Worm (Caenorhabditis elegans) whole organism, mixed stage, embryonic: ENCODE results near the gene nhr-277.

ENCODE experiments used
- M03D4.4 ChIP-seq: sonication (generic microtip); optimal IDR thresholded peaks from 2 replicates; lab custom pipeline; 2017; ENCODE audit warnings: mild to moderate bottlenecking, missing genetic modification characterization, missing compliant biosample characterization
- bed-3 ChIP-seq: fragments of 200-800 bp; sonication (Bioruptor generic); optimal IDR thresholded peaks from 3 replicates; lab custom pipeline; 2018; ENCODE audit warnings: mild to moderate bottlenecking, missing genetic modification characterization, moderate library complexity, missing compliant biosample characterization
- ceh-39 ChIP-seq: fragments of 150-350 bp; optimal IDR thresholded peaks from 2 replicates; lab custom pipeline; 2014; ENCODE audit warnings: missing biosample characterization, missing genetic modification characterization
- ceh-43 ChIP-seq: fragments of 200-800 bp; sonication (Bioruptor generic); optimal IDR thresholded peaks from 2 replicates; lab custom pipeline; 2018; ENCODE audit warnings: mild to moderate bottlenecking, missing genetic modification characterization, moderate library complexity, missing compliant biosample characterization
- ceh-83 ChIP-seq: fragments of 200-800 bp; sonication (Bioruptor generic); optimal IDR thresholded peaks from 2 replicates; lab custom pipeline; 2018; ENCODE audit warnings: mild to moderate bottlenecking, missing genetic modification characterization, missing compliant biosample characterization
- ces-1 ChIP-seq: fragments of 150-350 bp; optimal IDR thresholded peaks from 2 replicates; lab custom pipeline; 2014; ENCODE audit warnings: missing biosample characterization, missing genetic modification reagents, missing genetic modification characterization
- cnd-1 ChIP-seq: fragments of 200-800 bp; sonication (Bioruptor generic); optimal IDR thresholded peaks from 2 replicates; lab custom pipeline; 2018; ENCODE audit warnings: mild to moderate bottlenecking, missing genetic modification characterization, missing compliant biosample characterization
- elt-1 ChIP-seq: sonication (generic microtip); optimal IDR thresholded peaks from 2 replicates; lab custom pipeline; 2017; ENCODE audit warnings: missing genetic modification characterization, mild to moderate bottlenecking, missing compliant biosample characterization, antibody characterized with exemption, moderate library complexity, borderline replicate concordance; ENCODE audit not compliant: insufficient read depth
- elt-3 ChIP-seq: fragments of 150-350 bp; optimal IDR thresholded peaks from 2 replicates; lab custom pipeline; 2014; ENCODE audit warnings: missing biosample characterization, missing genetic modification characterization
- flh-1 ChIP-seq: fragments of 200-800 bp; sonication (Bioruptor generic); optimal IDR thresholded peaks from 2 replicates; lab custom pipeline; 2018; ENCODE audit warnings: mild to moderate bottlenecking, missing genetic modification characterization, moderate library complexity, missing compliant biosample characterization
- ham-2 ChIP-seq: fragments of 200-800 bp; sonication (Bioruptor generic); optimal IDR thresholded peaks from 2 replicates; lab custom pipeline; 2018; ENCODE audit warnings: mild to moderate bottlenecking, missing genetic modification characterization, missing compliant biosample characterization
- hlh-1 ChIP-seq: fragments of 150-350 bp; optimal IDR thresholded peaks from 2 replicates; lab custom pipeline; 2014; ENCODE audit warnings: missing biosample characterization, missing genetic modification reagents, missing genetic modification characterization
- lin-13 ChIP-seq: fragments of 150-350 bp; optimal IDR thresholded peaks from 2 replicates; lab custom pipeline; 2014; ENCODE audit warnings: missing biosample characterization, missing genetic modification characterization
- lin-32 ChIP-seq: fragments of 200-800 bp; sonication (Bioruptor generic); optimal IDR thresholded peaks from 2 replicates; lab custom pipeline; 2018; ENCODE audit warnings: mild to moderate bottlenecking, missing genetic modification characterization, missing compliant biosample characterization
- lsy-2 ChIP-seq: fragments of 150-350 bp; optimal IDR thresholded peaks from 2 replicates; lab custom pipeline; 2014; ENCODE audit warnings: missing biosample characterization, missing genetic modification characterization
- mab-5 ChIP-seq: fragments of 150-350 bp; optimal IDR thresholded peaks from 2 replicates; lab custom pipeline; 2014; ENCODE audit warnings: missing biosample characterization, missing genetic modification characterization
- mep-1 ChIP-seq: fragments of 150-350 bp; optimal IDR thresholded peaks from 2 replicates; lab custom pipeline; 2017; ENCODE audit warnings: missing biosample characterization, missing genetic modification reagents, missing genetic modification characterization, inconsistent platforms
- nhr-12 ChIP-seq: fragments of 150-350 bp; optimal IDR thresholded peaks from 2 replicates; lab custom pipeline; 2014; ENCODE audit warnings: missing biosample characterization, missing genetic modification characterization
- nhr-237 ChIP-seq: fragments of 150-350 bp; optimal IDR thresholded peaks from 2 replicates; lab custom pipeline; 2014; ENCODE audit warnings: missing biosample characterization, missing genetic modification characterization
- nhr-28 ChIP-seq: fragments of 150-350 bp; optimal IDR thresholded peaks from 2 replicates; lab custom pipeline; 2014; ENCODE audit warnings: missing biosample characterization, missing genetic modification characterization
- nhr-76 ChIP-seq: sonication (generic microtip); optimal IDR thresholded peaks from 2 replicates; lab custom pipeline; 2017; ENCODE audit warnings: missing biosample characterization, missing genetic modification characterization
- pha-4 ChIP-seq: fragments of 150-350 bp; optimal IDR thresholded peaks from 2 replicates; lab custom pipeline; 2018; ENCODE audit warnings: missing biosample characterization, missing genetic modification reagents, missing genetic modification characterization
- sem-2 ChIP-seq: fragments of 200-800 bp; sonication (Bioruptor generic); optimal IDR thresholded peaks from 2 replicates; lab custom pipeline; 2018; ENCODE audit warnings: mild to moderate bottlenecking, missing genetic modification characterization, missing compliant biosample characterization
- sptf-1 ChIP-seq: sonication (generic microtip); optimal IDR thresholded peaks from 2 replicates; lab custom pipeline; 2017; ENCODE audit warnings: mild to moderate bottlenecking, missing genetic modification characterization, moderate library complexity, missing compliant biosample characterization
- tbx-8 ChIP-seq: fragments of 200-800 bp; sonication (Bioruptor generic); optimal IDR thresholded peaks from 2 replicates; lab custom pipeline; 2018; ENCODE audit warnings: mild to moderate bottlenecking, missing genetic modification characterization, moderate library complexity, missing compliant biosample characterization
- unc-39 ChIP-seq: fragments of 150-350 bp; optimal IDR thresholded peaks from 2 replicates; lab custom pipeline; 2014; ENCODE audit warnings: missing biosample characterization, missing genetic modification characterization
- unc-62 ChIP-seq: fragments of 150-350 bp; optimal IDR thresholded peaks from 2 replicates; lab custom pipeline; 2014; ENCODE audit warnings: missing biosample characterization, missing genetic modification reagents, missing genetic modification characterization
- zip-8 ChIP-seq: fragments of 150-350 bp; optimal IDR thresholded peaks from 2 replicates; lab custom pipeline; 2014; ENCODE audit warnings: missing biosample characterization, missing genetic modification characterization
- ztf-11 ChIP-seq: fragments of 150-350 bp; optimal IDR thresholded peaks from 2 replicates; lab custom pipeline; 2014; ENCODE audit warnings: missing biosample characterization, missing genetic modification characterization

nhr-277 gene

ce11 chrIV:2750607-2751006 lies 7.8 kb downstream of the nhr-277 start:
- TF ChIP-seq unc-62 (GFP tag; lab: Kevin White, UChicago) (no peak), nhr-12 (tag; lab: Kevin White, UChicago) (no peak)

ce11 chrIV:2751568-2751967 lies 8.8 kb downstream of the nhr-277 start, which contains the start of gene Y54G2A.41:
TSS of gene Y54G2A.41 (plus strand) at chrIV:2751868.
- TF ChIP-seq ztf-11 (tag; lab: Kevin White, UChicago) (no peak), cnd-1 (tag; lab: Kevin White, UChicago) (no peak), unc-62 (GFP tag; lab: Kevin White, UChicago) (no peak), ces-1 (no peak), mep-1 (tag; lab: Kevin White, UChicago) (no peak), elt-3 (no peak), M03D4.4 (no peak), nhr-76 (tag; lab: Kevin White, UChicago) (no peak), ceh-83 (GFP tag; lab: Kevin White, UChicago) (no peak), hlh-1 (tag; lab: Kevin White, UChicago) (no peak)

ce11 chrIV:2753541-2753940 lies 10.7 kb downstream of the nhr-277 start:
- no peak for TF ChIP-seq zip-8 (tag; lab: Kevin White, UChicago)
- TF ChIP-seq lin-13 (tag; lab: Kevin White, UChicago): no peak
- TF ChIP-seq tbx-8 (GFP tag; lab: Kevin White, UChicago): no peak
- no peak for TF ChIP-seq sem-2 (GFP tag; lab: Kevin White, UChicago)
- TF ChIP-seq flh-1 (GFP tag; lab: Kevin White, UChicago): no peak
- no peak for TF ChIP-seq ceh-43 (GFP tag; lab: Kevin White, UChicago)
- no peak for TF ChIP-seq M03D4.4
- no peak for TF ChIP-seq ces-1
- TF ChIP-seq lin-32 (GFP tag; lab: Kevin White, UChicago): no peak
- TF ChIP-seq hlh-1 (tag; lab: Kevin White, UChicago): no peak
- no peak for TF ChIP-seq unc-62 (GFP tag; lab: Kevin White, UChicago)
- TF ChIP-seq elt-1 (tag; lab: Kevin White, UChicago): no peak
- TF ChIP-seq mab-5 (tag; lab: Kevin White, UChicago): no peak
- TF ChIP-seq ham-2 (GFP tag; lab: Kevin White, UChicago): no peak

- no peak for TF ChIP-seq bed-3 (GFP tag; lab: Kevin White, UChicago)
- TF ChIP-seq nhr-12 (tag; lab: Kevin White, UChicago): no peak
- no peak for TF ChIP-seq nhr-237 (tag; lab: Kevin White, UChicago)
- no peak for TF ChIP-seq zip-8 (tag; lab: Kevin White, UChicago)
- no peak for TF ChIP-seq lsy-2 (tag; lab: Kevin White, UChicago)
- TF ChIP-seq nhr-28: no peak
- no peak for TF ChIP-seq unc-39 (tag; lab: Kevin White, UChicago)
- TF ChIP-seq tbx-8 (GFP tag; lab: Kevin White, UChicago): no peak
- no peak for TF ChIP-seq pha-4 (tag; lab: Kevin White, UChicago)
- TF ChIP-seq ceh-39 (tag; lab: Kevin White, UChicago): no peak
- TF ChIP-seq sptf-1: no peak
- TF ChIP-seq elt-1 (tag; lab: Kevin White, UChicago): no peak
- no peak for TF ChIP-seq ceh-43 (GFP tag; lab: Kevin White, UChicago)
- no peak for TF ChIP-seq ces-1
- TF ChIP-seq lin-13 (tag; lab: Kevin White, UChicago): no peak
- no peak for TF ChIP-seq M03D4.4
- TF ChIP-seq, all 35 proteins: peak for 0
These were observed 15.3 kb downstream of the nhr-277 start for ce11 chrIV:2758079-2758478.

- TF ChIP-seq sem-2 (GFP tag; lab: Kevin White, UChicago) (no peak), nhr-237 (tag; lab: Kevin White, UChicago) (no peak)
- TF ChIP-seq, all 35 proteins: peak for 0
These were observed 16.4 kb downstream of the nhr-277 start, which contains the start of gene Y54G2A.38 for ce11 chrIV:2759163-2759562. TSS of gene Y54G2A.38 (plus strand) at chrIV:2759463.

- TF ChIP-seq nhr-28 (no peak), ces-1 (no peak), bed-3 (GFP tag; lab: Kevin White, UChicago) (no peak), unc-39 (tag; lab: Kevin White, UChicago) (no peak)
These were observed 18.7 kb downstream of the nhr-277 start for ce11 chrIV:2761477-2761876.
